Worm (Caenorhabditis elegans): ENCODE results near the gene F02C12.3.

Gene F02C12.3

ce11 chrX:13435790-13436472, 39.2 kb downstream of the F02C12.3 start, which contains the start of gene jmjd-3.3 (continued):
- TF ChIP-seq D2030.7 (GFP tag; IDR thresholded peaks at IDR 0.05) = peak; percentile 58; the same call in 1 of the 2 replicates
- peak; percentile 35 for TF ChIP-seq snpc-3.4 (tag; optimal IDR thresholded peaks at IDR 0.05)
- TF ChIP-seq B0261.1 (tag; optimal IDR thresholded peaks at IDR 0.05) = peak; percentile 61
- TF ChIP-seq ccch-3 (GFP tag; optimal IDR thresholded peaks at IDR 0.05) = no peak
- TF ChIP-seq madf-10 (tag; optimal IDR thresholded peaks at IDR 0.05) = no peak
- no peak for TF ChIP-seq ztf-3 (GFP tag; optimal IDR thresholded peaks at IDR 0.05)
- peak; percentile 81 for TF ChIP-seq tbp1 (GFP tag; optimal IDR thresholded peaks at IDR 0.05)
- no peak for TF ChIP-seq ama-1 (optimal IDR thresholded peaks at IDR 0.05)
- TF ChIP-seq ama-1 (GFP tag; optimal IDR thresholded peaks at IDR 0.05) = peak in 1 of 2 experiments; percentile 26
- no peak for TF ChIP-seq lin-54 (GFP tag; optimal IDR thresholded peaks at IDR 0.05)
- no peak for TF ChIP-seq zfh-2 (GFP tag; conservative IDR thresholded peaks at IDR 0.05)
- TF ChIP-seq rpc-1 (optimal IDR thresholded peaks at IDR 0.05) = peak; percentile 59
- peak; percentile 82 for TF ChIP-seq rpc-1 (tag; optimal IDR thresholded peaks at IDR 0.05)

- TF ChIP-seq ztf-3 (GFP tag; optimal IDR thresholded peaks at IDR 0.05) = no peak
- TF ChIP-seq snpc-1.1 (tag; optimal IDR thresholded peaks at IDR 0.05; ENCODE audit: insufficient read depth) = no peak
- TF ChIP-seq nfyb-1 (GFP tag; IDR thresholded peaks at IDR 0.05) = peak; percentile 47; the same call in 1 of the 2 replicates
- peak; percentile 54; the same call in 1 of the 2 replicates for TF ChIP-seq egl-44 (GFP tag; IDR thresholded peaks at IDR 0.05)
- TF ChIP-seq mes-4 (tag; optimal IDR thresholded peaks at IDR 0.05) = no peak
- TF ChIP-seq F49E8.2 (tag; optimal IDR thresholded peaks at IDR 0.05; ENCODE audit: insufficient read depth) = no peak
- TF ChIP-seq rcor-1 (GFP tag; IDR thresholded peaks at IDR 0.05) = peak; percentile 68
- TF ChIP-seq madf-10 (tag; optimal IDR thresholded peaks at IDR 0.05) = peak; percentile 43
- no peak for TF ChIP-seq F52B5.7 (tag; optimal IDR thresholded peaks at IDR 0.05)
- no peak for TF ChIP-seq F33H1.4 (GFP tag; IDR thresholded peaks at IDR 0.05)
- peak; percentile 48 for TF ChIP-seq attf-3 (GFP tag; conservative IDR thresholded peaks at IDR 0.05)
- no peak for TF ChIP-seq attf-5 (GFP tag; optimal IDR thresholded peaks at IDR 0.05)
- no peak for TF ChIP-seq efl-1 (GFP tag; optimal IDR thresholded peaks at IDR 0.05)
- TF ChIP-seq F57A8.1 (GFP tag; optimal IDR thresholded peaks at IDR 0.05) = no peak
- no peak for TF ChIP-seq lag-1 (GFP tag; IDR thresholded peaks at IDR 0.05)
- no peak for TF ChIP-seq ztf-26 (tag; optimal IDR thresholded peaks at IDR 0.05)
- peak; percentile 53 for TF ChIP-seq snpc-1.3 (tag; optimal IDR thresholded peaks at IDR 0.05; ENCODE audit: insufficient read depth)
- peak; percentile 34 for TF ChIP-seq lin-54 (GFP tag; optimal IDR thresholded peaks at IDR 0.05)
- TF ChIP-seq lsy-27 (tag; optimal IDR thresholded peaks at IDR 0.05; ENCODE audit: borderline replicate concordance, insufficient read depth) = peak; percentile 31
- TF ChIP-seq B0261.1 (tag; optimal IDR thresholded peaks at IDR 0.05) = peak; percentile 89
- peak; percentile 51; the same call in 1 of the 2 replicates for TF ChIP-seq ekl-4 (GFP tag; IDR thresholded peaks at IDR 0.05)
- no peak for TF ChIP-seq pha-4 (tag; optimal IDR thresholded peaks at IDR 0.05)
- no peak for TF ChIP-seq sea-2 (GFP tag; IDR thresholded peaks at IDR 0.05)
- peak; percentile 48; the same call in 1 of the 2 replicates for TF ChIP-seq B0336.3 (GFP tag; IDR thresholded peaks at IDR 0.05)
- TF ChIP-seq hmg-20 (GFP tag; IDR thresholded peaks at IDR 0.05) = peak; percentile 33; the same call in 1 of the 2 replicates
- peak; percentile 78 for TF ChIP-seq hmg-1.2 (GFP tag; IDR thresholded peaks at IDR 0.05)
- TF ChIP-seq ceh-100 (GFP tag; IDR thresholded peaks at IDR 0.05) = peak; percentile 49; the same call in 1 of the 2 replicates
- no peak for TF ChIP-seq ccch-3 (GFP tag; optimal IDR thresholded peaks at IDR 0.05)
- no peak for TF ChIP-seq fkh-3 (tag; optimal IDR thresholded peaks at IDR 0.05)
- TF ChIP-seq nhr-179 (tag; optimal IDR thresholded peaks at IDR 0.05) = peak; percentile 32
- no peak for TF ChIP-seq nhr-120 (GFP tag; IDR thresholded peaks at IDR 0.05)
- TF ChIP-seq ceh-40 (GFP tag; IDR thresholded peaks at IDR 0.05) = no peak
- TF ChIP-seq Y53F4B.3 (GFP tag; IDR thresholded peaks at IDR 0.05) = peak; percentile 50; the same call in 1 of the 2 replicates
- peak; percentile 79 for TF ChIP-seq him-1 (tag; optimal IDR thresholded peaks at IDR 0.05)
- TF ChIP-seq gei-17 (GFP tag; optimal IDR thresholded peaks at IDR 0.05) = peak; percentile 75
- TF ChIP-seq ZK185.1 (tag; optimal IDR thresholded peaks at IDR 0.05; ENCODE audit: poor library complexity, severe bottlenecking) = peak; percentile 61
- no peak for TF ChIP-seq unc-130 (GFP tag; optimal IDR thresholded peaks at IDR 0.05)
- no peak for TF ChIP-seq T26A5.8 (tag; optimal IDR thresholded peaks at IDR 0.05)
These were observed 45.7 kb downstream of the F02C12.3 start for ce11 chrX:13442446-13442845.
